Worm (Caenorhabditis elegans): ENCODE results near the gene H01M10.1.

Gene H01M10.1

ce11 chrX:2613077-2613476 is 32.7 kb upstream of the H01M10.1 start:
- no peak for TF ChIP-seq pqm-1 (tag; optimal IDR thresholded peaks at IDR 0.05)
- TF ChIP-seq nhr-6 (tag; optimal IDR thresholded peaks at IDR 0.05) = peak; percentile 47
- TF ChIP-seq unc-62 (GFP tag; optimal IDR thresholded peaks at IDR 0.05 in 1 of 2) = peak in 1 of 2 experiments; percentile 94
- no peak for TF ChIP-seq unc-62 (tag; optimal IDR thresholded peaks at IDR 0.05)
- TF ChIP-seq mes-2 (tag; optimal IDR thresholded peaks at IDR 0.05; ENCODE audit: poor library complexity, severe bottlenecking) = peak; percentile 88
- TF ChIP-seq zag-1 (tag; optimal IDR thresholded peaks at IDR 0.05) = no peak
- TF ChIP-seq duxl-1 (tag; optimal IDR thresholded peaks at IDR 0.05; ENCODE audit: poor library complexity) = peak; percentile 77
- TF ChIP-seq F10B5.3 (tag; optimal IDR thresholded peaks at IDR 0.05) = no peak
- TF ChIP-seq F26F4.8 (GFP tag; conservative IDR thresholded peaks at IDR 0.05) = peak; percentile 86
- TF ChIP-seq hif-1 (tag; optimal IDR thresholded peaks at IDR 0.05) = peak in 1 of 2 experiments; percentile 54
- peak; percentile 32; the same call in 1 of the 2 replicates for TF ChIP-seq set-16 (GFP tag; IDR thresholded peaks at IDR 0.05)
- TF ChIP-seq nhr-41 (GFP tag; IDR thresholded peaks at IDR 0.05) = peak; percentile 57; the same call in 1 of the 2 replicates
- TF ChIP-seq mxl-2 (GFP tag; conservative IDR thresholded peaks at IDR 0.05) = peak; percentile 77
- TF ChIP-seq F37D6.2 (tag; optimal IDR thresholded peaks at IDR 0.05) = peak; percentile 67
- peak; percentile 79; the same call in 1 of the 2 replicates for TF ChIP-seq F44E2.7 (GFP tag; IDR thresholded peaks at IDR 0.05)
- TF ChIP-seq lsy-2 (tag; optimal IDR thresholded peaks at IDR 0.05) = peak in 1 of 2 experiments; percentile 68
- peak; percentile 71 for TF ChIP-seq hlh-30 (tag; optimal IDR thresholded peaks at IDR 0.05; ENCODE audit: insufficient read depth)
- TF ChIP-seq nhr-237 (tag; optimal IDR thresholded peaks at IDR 0.05) = no peak
- peak; percentile 87 for TF ChIP-seq Y75B8A.6 (GFP tag; IDR thresholded peaks at IDR 0.05)
- TF ChIP-seq rbr-2 (tag; optimal IDR thresholded peaks at IDR 0.05) = peak; percentile 79
- peak; percentile 53 for TF ChIP-seq spr-1 (tag; optimal IDR thresholded peaks at IDR 0.05)
- 0 out of 2 replicates have a peak, but pooled peaks have one; percentile 61 for TF ChIP-seq dmd-9 (GFP tag; IDR thresholded peaks at IDR 0.05)
- no peak for TF ChIP-seq egl-27 (tag; optimal IDR thresholded peaks at IDR 0.05)
- peak; percentile 96 for TF ChIP-seq egl-43 (GFP tag; IDR thresholded peaks at IDR 0.05)
- TF ChIP-seq tra-1 (GFP tag; IDR thresholded peaks at IDR 0.05) = peak; percentile 92
- TF ChIP-seq lin-39 (tag; optimal IDR thresholded peaks at IDR 0.05) = no peak
- peak; percentile 96 for TF ChIP-seq dmd-8 (GFP tag; IDR thresholded peaks at IDR 0.05)
- TF ChIP-seq ceh-32 (tag; optimal IDR thresholded peaks at IDR 0.05; ENCODE audit: poor library complexity) = no peak
- TF ChIP-seq spr-3 (GFP tag; optimal IDR thresholded peaks at IDR 0.05) = peak; percentile 64
- TF ChIP-seq T20F7.1 (GFP tag; optimal IDR thresholded peaks at IDR 0.05) = peak; percentile 58
- no peak for TF ChIP-seq saeg-2 (GFP tag; IDR thresholded peaks at IDR 0.05)
- TF ChIP-seq T26A8.4 (GFP tag; IDR thresholded peaks at IDR 0.05) = peak; percentile 83
- TF ChIP-seq lin-15B (tag; optimal IDR thresholded peaks at IDR 0.05) = no peak
- no peak for TF ChIP-seq nhr-25 (tag; optimal IDR thresholded peaks at IDR 0.05; ENCODE audit: borderline replicate concordance, insufficient read depth)
- no peak for TF ChIP-seq nhr-76 (tag; optimal IDR thresholded peaks at IDR 0.05)
- TF ChIP-seq dve-1 (tag; optimal IDR thresholded peaks at IDR 0.05; ENCODE audit: insufficient read depth) = no peak
- peak; percentile 83 for TF ChIP-seq sdz-12 (GFP tag; optimal IDR thresholded peaks at IDR 0.05)
- peak; percentile 67 for TF ChIP-seq unc-130 (GFP tag; optimal IDR thresholded peaks at IDR 0.05)
- TF ChIP-seq ztf-7 (tag; optimal IDR thresholded peaks at IDR 0.05) = peak; percentile 49
- TF ChIP-seq aha-1 (tag) = peak; percentile 94
- no peak for TF ChIP-seq zfp-2 (tag; optimal IDR thresholded peaks at IDR 0.05)
- no peak for TF ChIP-seq daf-12 (tag; optimal IDR thresholded peaks at IDR 0.05)
- peak; percentile 56; the same call in 1 of the 2 replicates for TF ChIP-seq zfp-3 (GFP tag; conservative IDR thresholded peaks at IDR 0.05)
- peak; percentile 91 for TF ChIP-seq arid-1 (GFP tag; conservative IDR thresholded peaks at IDR 0.05)
- TF ChIP-seq ces-1 (GFP tag; optimal IDR thresholded peaks at IDR 0.05) = no peak
- no peak for TF ChIP-seq daf-8 (GFP tag; IDR thresholded peaks at IDR 0.05)
- no peak for TF ChIP-seq tag-97 (GFP tag; IDR thresholded peaks at IDR 0.05)
- no peak for TF ChIP-seq snpc-4 (tag; optimal IDR thresholded peaks at IDR 0.05)
- peak; percentile 74 for TF ChIP-seq mxl-3 (GFP tag; optimal IDR thresholded peaks at IDR 0.05)
- TF ChIP-seq lin-1 (GFP tag; IDR thresholded peaks at IDR 0.05) = peak; percentile 80
- no peak for TF ChIP-seq skn-1 (tag; optimal IDR thresholded peaks at IDR 0.05)
